Fruit fly (Drosophila melanogaster): ENCODE measurements around the gene Csk.

dm6 chr3R:11649449-11649848, 1.1 kb downstream of the Csk start:
- TF ChIP-seq CG6854 (GFP tag; optimal IDR thresholded peaks at IDR 0.05): peak; percentile 52
- TF ChIP-seq Eip75B (GFP tag; optimal IDR thresholded peaks at IDR 0.05): peak; percentile 82
- peak; percentile 83 for TF ChIP-seq Gug (GFP tag; IDR thresholded peaks at IDR 0.05)
- peak; percentile 87 for TF ChIP-seq CG7368 (GFP tag; optimal IDR thresholded peaks at IDR 0.05)
- peak; percentile 89 for TF ChIP-seq CG11902 (GFP tag; optimal IDR thresholded peaks at IDR 0.05)
- peak; percentile 73 for TF ChIP-seq vri (GFP tag; optimal IDR thresholded peaks at IDR 0.05)
- TF ChIP-seq CG31627 (GFP tag; optimal IDR thresholded peaks at IDR 0.05): peak; percentile 94
- TF ChIP-seq CG8319 (GFP tag; optimal IDR thresholded peaks at IDR 0.05): peak; percentile 82
- peak; percentile 94 for TF ChIP-seq CG6163 (GFP tag; IDR thresholded peaks at IDR 0.05)
